Fruit fly (Drosophila melanogaster): ENCODE results near the gene NimB5.

NimB5 gene

dm6 chr2L:13969876-13970275 lies at the start of gene NimB5, which contains the start of gene NimB4:
NimB5 (plus strand) TSS chr2L:13970177.
NimB4 (minus strand) TSS chr2L:13969976.
- no peak for TF ChIP-seq pad (GFP tag; optimal IDR thresholded peaks at IDR 0.05)
- TF ChIP-seq cic (GFP tag; optimal IDR thresholded peaks at IDR 0.05): no peak
- no peak for TF ChIP-seq CG1620 (GFP tag; optimal IDR thresholded peaks at IDR 0.05)
- TF ChIP-seq kay (GFP tag; ENCODE audit: borderline replicate concordance): no peak
- TF ChIP-seq ovo (GFP tag; optimal IDR thresholded peaks at IDR 0.05): no peak
- TF ChIP-seq CG11617 (GFP tag; optimal IDR thresholded peaks at IDR 0.05): no peak
- no peak for TF ChIP-seq Clk (GFP tag; optimal IDR thresholded peaks at IDR 0.05)
- TF ChIP-seq CG33017 (tag; optimal IDR thresholded peaks at IDR 0.05): no peak
- TF ChIP-seq tj (GFP tag; optimal IDR thresholded peaks at IDR 0.05): no peak
- no peak for TF ChIP-seq Mnt (GFP tag; optimal IDR thresholded peaks at IDR 0.05)
- no peak for TF ChIP-seq toe (GFP tag; optimal IDR thresholded peaks at IDR 0.05)
- TF ChIP-seq Hr96 (GFP tag; optimal IDR thresholded peaks at IDR 0.05): no peak
- no peak for TF ChIP-seq CG7045 (GFP tag; optimal IDR thresholded peaks at IDR 0.05)
- no peak for TF ChIP-seq Crg-1 (GFP tag; optimal IDR thresholded peaks at IDR 0.05)
- no peak for TF ChIP-seq CG5204 (GFP tag; optimal IDR thresholded peaks at IDR 0.05)
- no peak for TF ChIP-seq CG14711 (tag; optimal IDR thresholded peaks at IDR 0.05)

DNA sequence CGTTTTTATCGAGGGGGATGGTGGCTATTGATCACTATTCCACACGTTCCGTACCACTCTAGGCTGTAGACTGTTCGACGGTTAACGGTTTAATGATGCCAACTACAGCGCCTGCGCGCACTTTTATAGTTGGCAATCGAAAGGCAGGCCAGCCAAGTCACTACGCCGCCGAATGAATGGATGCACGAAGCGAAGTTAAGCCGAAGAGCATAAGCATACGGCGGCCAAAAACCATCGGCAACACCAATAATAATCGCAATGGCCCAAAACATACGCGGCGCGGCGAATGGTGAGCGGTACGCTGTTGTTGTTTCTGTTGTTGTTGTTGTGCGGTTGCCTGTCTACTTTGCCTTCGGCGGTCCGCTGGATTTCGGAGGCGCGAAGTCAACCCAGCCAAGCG lies 46.5 kb upstream of the NimB5 start, which contains the start of gene Vajk1:
Vajk1 (minus strand) TSS at position 101 of the 400 bp plus-strand sequence.
- TF ChIP-seq Mnt (GFP tag; optimal IDR thresholded peaks at IDR 0.05) (no peak), tj (GFP tag; optimal IDR thresholded peaks at IDR 0.05) (no peak), CG7045 (GFP tag; optimal IDR thresholded peaks at IDR 0.05) (no peak), CG7101 (tag; optimal IDR thresholded peaks at IDR 0.05) (no peak), Hr96 (GFP tag; optimal IDR thresholded peaks at IDR 0.05) (no peak), cic (GFP tag; optimal IDR thresholded peaks at IDR 0.05) (no peak)

dm6 chr2L:13923984-13924383 lies 46.0 kb upstream of the NimB5 start:
- no peak for TF ChIP-seq cnc (optimal IDR thresholded peaks at IDR 0.05)
- no peak for TF ChIP-seq bab1 (GFP tag; optimal IDR thresholded peaks at IDR 0.05)
- no peak for TF ChIP-seq Mnt (GFP tag; optimal IDR thresholded peaks at IDR 0.05)
- TF ChIP-seq CG33017 (tag; optimal IDR thresholded peaks at IDR 0.05): no peak
- no peak for TF ChIP-seq tj (GFP tag; optimal IDR thresholded peaks at IDR 0.05)
- no peak for TF ChIP-seq CG5204 (GFP tag; optimal IDR thresholded peaks at IDR 0.05)
- no peak for TF ChIP-seq cic (GFP tag; optimal IDR thresholded peaks at IDR 0.05)

dm6 chr2L:13925699-13926098 lies 44.3 kb upstream of the NimB5 start:
- TF ChIP-seq ovo (GFP tag; optimal IDR thresholded peaks at IDR 0.05) (no peak), bab1 (GFP tag; optimal IDR thresholded peaks at IDR 0.05) (no peak)

- no peak for TF ChIP-seq CG1620 (GFP tag; optimal IDR thresholded peaks at IDR 0.05)
- TF ChIP-seq kay (GFP tag; ENCODE audit: borderline replicate concordance): no peak
- no peak for TF ChIP-seq Crg-1 (GFP tag; optimal IDR thresholded peaks at IDR 0.05)
- TF ChIP-seq pad (GFP tag; optimal IDR thresholded peaks at IDR 0.05): no peak
- no peak for TF ChIP-seq cnc (optimal IDR thresholded peaks at IDR 0.05)
- no peak for TF ChIP-seq bab1 (GFP tag; optimal IDR thresholded peaks at IDR 0.05)
- TF ChIP-seq toe (GFP tag; optimal IDR thresholded peaks at IDR 0.05): no peak
- TF ChIP-seq tj (GFP tag; optimal IDR thresholded peaks at IDR 0.05): no peak
- no peak for TF ChIP-seq CG7045 (GFP tag; optimal IDR thresholded peaks at IDR 0.05)
- no peak for TF ChIP-seq Clk (GFP tag; optimal IDR thresholded peaks at IDR 0.05)
- no peak for TF ChIP-seq CG7101 (tag; optimal IDR thresholded peaks at IDR 0.05)
- no peak for TF ChIP-seq CG11617 (GFP tag; optimal IDR thresholded peaks at IDR 0.05)
- no peak for TF ChIP-seq CG5204 (GFP tag; optimal IDR thresholded peaks at IDR 0.05)
- TF ChIP-seq Hr96 (GFP tag; optimal IDR thresholded peaks at IDR 0.05): no peak
- no peak for TF ChIP-seq ovo (GFP tag; optimal IDR thresholded peaks at IDR 0.05)
These were observed 41.5 kb upstream of the NimB5 start for dm6 chr2L:13928461-13928860.

DNA sequence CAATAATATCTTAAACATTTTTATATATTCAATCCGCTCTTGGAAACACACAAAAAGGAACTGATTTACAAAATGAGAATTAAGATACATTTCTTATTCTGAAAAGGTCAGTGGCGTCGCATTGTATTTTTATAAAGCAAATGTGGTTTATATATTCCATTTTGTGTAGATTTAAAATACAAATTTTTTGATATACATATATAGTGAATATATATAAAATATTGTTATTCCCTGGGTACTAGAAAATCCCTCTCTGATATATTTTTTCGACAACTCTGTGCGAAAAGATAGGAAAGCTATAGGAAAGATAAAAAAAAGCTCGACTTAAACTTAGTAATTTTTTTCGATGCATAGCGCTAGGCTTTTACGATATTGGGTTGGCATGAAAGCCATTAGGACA lies 38.7 kb upstream of the NimB5 start, which contains the start of gene CG42711:
CG42711 (minus strand) TSS at position 45 of the 400 bp plus-strand sequence.
- no peak for TF ChIP-seq Crg-1 (GFP tag; optimal IDR thresholded peaks at IDR 0.05)
- TF ChIP-seq tj (GFP tag; optimal IDR thresholded peaks at IDR 0.05): no peak
- TF ChIP-seq CG33017 (tag; optimal IDR thresholded peaks at IDR 0.05): peak; percentile 23
- no peak for TF ChIP-seq cic (GFP tag; optimal IDR thresholded peaks at IDR 0.05)
- TF ChIP-seq Mnt (GFP tag; optimal IDR thresholded peaks at IDR 0.05): no peak
- TF ChIP-seq CG14711 (tag; optimal IDR thresholded peaks at IDR 0.05): peak; percentile 16
- peak; percentile 6 for TF ChIP-seq CG7101 (tag; optimal IDR thresholded peaks at IDR 0.05)
- no peak for TF ChIP-seq Hr96 (GFP tag; optimal IDR thresholded peaks at IDR 0.05)
- TF ChIP-seq bab1 (GFP tag; optimal IDR thresholded peaks at IDR 0.05): no peak

DNA sequence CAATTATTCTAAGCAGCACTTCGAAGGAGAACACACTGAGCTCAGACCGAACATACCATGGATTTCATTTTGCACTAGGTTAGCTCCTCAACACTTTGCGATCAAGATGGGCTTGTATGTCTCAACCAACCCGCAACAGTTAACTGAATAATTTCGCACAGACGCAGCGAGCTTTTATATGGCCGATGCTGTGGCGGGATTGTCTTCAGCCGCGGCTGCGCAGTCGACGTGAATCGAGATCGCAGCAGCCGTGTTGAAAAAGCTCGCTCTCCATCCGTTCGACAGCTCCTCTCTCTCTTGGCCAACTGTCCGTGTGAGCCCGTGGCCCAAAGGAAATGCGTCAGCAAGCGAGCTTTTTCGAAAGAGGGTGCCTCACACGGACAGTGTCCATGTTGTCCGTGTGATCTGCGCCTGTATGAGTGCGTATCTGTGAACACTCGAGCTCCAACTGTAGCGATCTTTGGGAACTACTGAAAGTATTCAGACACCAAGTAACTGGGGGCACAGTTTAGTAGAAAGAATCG lies 35.4 kb upstream of the NimB5 start, which contains the start of gene Vajk2:
Vajk2 (minus strand) TSS at position 151 of the 524 bp plus-strand sequence.
- TF ChIP-seq CG5204 (GFP tag; optimal IDR thresholded peaks at IDR 0.05): no peak
- TF ChIP-seq CG11617 (GFP tag; optimal IDR thresholded peaks at IDR 0.05): no peak
- TF ChIP-seq bab1 (GFP tag; optimal IDR thresholded peaks at IDR 0.05): no peak
- TF ChIP-seq CG7045 (GFP tag; optimal IDR thresholded peaks at IDR 0.05): no peak
- TF ChIP-seq pad (GFP tag; optimal IDR thresholded peaks at IDR 0.05): no peak
- TF ChIP-seq cnc (optimal IDR thresholded peaks at IDR 0.05): no peak
- TF ChIP-seq kay (GFP tag; ENCODE audit: borderline replicate concordance): no peak
- TF ChIP-seq Clk (GFP tag; optimal IDR thresholded peaks at IDR 0.05): no peak
- no peak for TF ChIP-seq cic (GFP tag; optimal IDR thresholded peaks at IDR 0.05)
- no peak for TF ChIP-seq Mnt (GFP tag; optimal IDR thresholded peaks at IDR 0.05)
- no peak for TF ChIP-seq CG33017 (tag; optimal IDR thresholded peaks at IDR 0.05)
- no peak for TF ChIP-seq Crg-1 (GFP tag; optimal IDR thresholded peaks at IDR 0.05)
- no peak for TF ChIP-seq CG12768 (GFP tag; optimal IDR thresholded peaks at IDR 0.05)
- TF ChIP-seq CG1620 (GFP tag; optimal IDR thresholded peaks at IDR 0.05): no peak
- TF ChIP-seq CG14711 (tag; optimal IDR thresholded peaks at IDR 0.05): no peak
- TF ChIP-seq ovo (GFP tag; optimal IDR thresholded peaks at IDR 0.05): no peak
- TF ChIP-seq tj (GFP tag; optimal IDR thresholded peaks at IDR 0.05): no peak

Data from whole organism, adult.